Worm (Caenorhabditis elegans) whole organism, L2 larva: Measurements from ENCODE around the gene F11D5.5.

Experiments
- F13H6.1 ChIP-seq: sonication (generic microtip); optimal IDR thresholded peaks from 2 replicates; lab custom pipeline; 2016; ENCODE audit warnings: missing genetic modification characterization, missing compliant biosample characterization
- Y55F3AM.14 ChIP-seq: fragments of 200-800 bp; sonication (Bioruptor generic); optimal IDR thresholded peaks from 2 replicates; lab custom pipeline; 2018; ENCODE audit warnings: mild to moderate bottlenecking, missing genetic modification characterization, missing compliant biosample characterization
- alr-1 ChIP-seq: fragments of 150-350 bp; optimal IDR thresholded peaks from 2 replicates; lab custom pipeline; 2014; ENCODE audit warnings: missing biosample characterization, missing genetic modification characterization
- ama-1 ChIP-seq: fragments of 150-350 bp; optimal IDR thresholded peaks from 2 replicates; lab custom pipeline; 2018; ENCODE audit warnings: inconsistent platforms
- fos-1 ChIP-seq: fragments of 150-350 bp; optimal IDR thresholded peaks from 2 replicates; lab custom pipeline; 2014; ENCODE audit warnings: missing biosample characterization, missing genetic modification characterization
- nhr-237 ChIP-seq: fragments of 150-350 bp; optimal IDR thresholded peaks from 2 replicates; lab custom pipeline; 2014; ENCODE audit warnings: missing biosample characterization, missing genetic modification characterization
- nhr-6 ChIP-seq: fragments of 150-350 bp; optimal IDR thresholded peaks from 2 replicates; lab custom pipeline; 2014; ENCODE audit warnings: missing biosample characterization, missing genetic modification characterization
- nhr-77 ChIP-seq: fragments of 150-350 bp; optimal IDR thresholded peaks from 2 replicates; lab custom pipeline; 2014; ENCODE audit warnings: missing biosample characterization, missing genetic modification characterization
- sma-3 ChIP-seq: sonication (generic microtip); optimal IDR thresholded peaks from 2 replicates; lab custom pipeline; 2016; ENCODE audit warnings: missing genetic modification reagents, missing genetic modification characterization, missing compliant biosample characterization
- unc-62 ChIP-seq: fragments of 150-350 bp; optimal IDR thresholded peaks from 2 replicates; lab custom pipeline; 2014; ENCODE audit warnings: missing biosample characterization, missing genetic modification reagents, missing genetic modification characterization
- ztf-11 ChIP-seq: sonication (generic microtip); optimal IDR thresholded peaks from 2 replicates; lab custom pipeline; 2017; ENCODE audit warnings: missing biosample characterization, missing genetic modification characterization
- ztf-4 ChIP-seq: fragments of 150-350 bp; optimal IDR thresholded peaks from 2 replicates; lab custom pipeline; 2014; ENCODE audit warnings: missing biosample characterization, missing genetic modification characterization

The F11D5.5 gene

DNA sequence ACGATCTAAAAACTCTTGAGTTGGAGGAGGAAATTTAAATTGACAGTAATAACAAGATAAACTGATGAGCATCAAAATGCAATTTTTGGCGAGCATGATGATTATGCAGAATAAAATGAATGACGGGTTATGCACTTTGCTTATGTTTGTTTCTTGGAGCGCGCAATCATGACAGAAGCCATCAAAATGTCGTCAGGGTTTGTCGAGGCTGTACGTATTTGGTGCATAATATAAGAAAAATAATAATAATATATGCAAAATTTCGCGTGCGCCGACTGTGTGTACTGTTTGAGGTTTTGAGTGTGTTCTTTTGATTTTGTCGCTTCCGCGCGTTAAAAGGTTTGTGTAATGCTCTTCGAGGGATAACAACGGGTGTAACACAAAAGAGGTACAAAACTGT, 48.4 kb downstream of the F11D5.5 start, which contains the start of gene nspg-4:
Gene nspg-4 (minus strand): TSS at position 101 of the 400 bp plus-strand sequence.
- TF ChIP-seq nhr-77 (tag; lab: Kevin White, UChicago) (no peak), ztf-4 (tag; lab: Kevin White, UChicago) (no peak), F13H6.1 (tag; lab: Kevin White, UChicago) (no peak), ama-1 (lab: Kevin White, UChicago) (no peak), nhr-6 (tag; lab: Kevin White, UChicago) (no peak), alr-1 (tag; lab: Kevin White, UChicago) (no peak)

DNA sequence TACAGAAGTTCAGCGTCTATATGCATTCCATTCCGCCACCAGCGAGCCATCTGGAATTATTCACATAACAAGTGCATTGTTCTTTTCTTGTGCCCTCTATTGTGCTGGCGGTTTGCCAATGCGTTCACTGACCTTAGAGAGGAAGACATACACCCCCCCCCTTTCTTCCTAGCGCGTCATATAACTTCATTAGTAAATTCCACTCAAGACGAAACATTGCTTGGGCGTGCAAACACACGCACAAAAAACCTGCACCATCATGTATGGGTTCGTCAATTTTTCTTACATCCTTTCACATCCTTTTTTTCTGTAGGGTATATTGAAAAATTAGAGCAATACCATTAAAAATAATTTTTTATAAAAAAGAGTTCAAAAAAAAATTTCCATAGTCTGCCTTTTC, 49.7 kb downstream of the F11D5.5 start, which contains the start of gene ZK816.1:
Gene ZK816.1 (plus strand): TSS at position 187 of the 400 bp plus-strand sequence.
- TF ChIP-seq fos-1 (tag; lab: Kevin White, UChicago) (no peak), unc-62 (no peak), ama-1 (lab: Kevin White, UChicago) (no peak), ztf-11 (tag; lab: Kevin White, UChicago) (no peak), Y55F3AM.14 (GFP tag; lab: Kevin White, UChicago) (no peak), sma-3 (GFP tag; lab: Kevin White, UChicago) (no peak), nhr-237 (no peak)
